Fruit fly (Drosophila melanogaster) whole organism, embryonic: ENCODE results near the gene Ndfip.

ENCODE experiments used
- Abd-B ChIP-seq: fragments of 200-800 bp; sonication (Bioruptor generic); optimal IDR thresholded peaks from 2 replicates; lab custom pipeline; 2018; ENCODE audit warnings: missing biosample characterization, mild to moderate bottlenecking, missing genetic modification characterization, moderate library complexity
- Ada2b ChIP-seq: fragments of 200-800 bp; sonication (Bioruptor generic); IDR thresholded peaks from 2 replicates; pipeline ENCODE4 v1.3.6; 2022; ENCODE audit warnings: missing biosample characterization, missing genetic modification characterization
- CG10431 ChIP-seq: fragments of 200-800 bp; sonication (Bioruptor generic); optimal IDR thresholded peaks from 3 replicates; lab custom pipeline; 2018; ENCODE audit warnings: missing biosample characterization, mild to moderate bottlenecking, missing genetic modification characterization
- CG12744 ChIP-seq: fragments of 200-800 bp; sonication (Bioruptor generic); optimal IDR thresholded peaks from 2 replicates; lab custom pipeline; 2016; ENCODE audit warnings: missing biosample characterization, missing genetic modification characterization
- CG14710 ChIP-seq: fragments of 200-800 bp; sonication (Bioruptor generic); optimal IDR thresholded peaks from 3 replicates; lab custom pipeline; 2019; ENCODE audit warnings: missing biosample characterization, mild to moderate bottlenecking, missing genetic modification characterization, moderate library complexity
- CG15479 ChIP-seq: fragments of 200-800 bp; sonication (Bioruptor generic); optimal IDR thresholded peaks from 3 replicates; lab custom pipeline; 2019; ENCODE audit warnings: missing biosample characterization, mild to moderate bottlenecking, missing genetic modification characterization, moderate library complexity
- CG1602 ChIP-seq: fragments of 200-800 bp; sonication (Bioruptor generic); optimal IDR thresholded peaks from 3 replicates; lab custom pipeline; 2016; ENCODE audit warnings: missing biosample characterization, missing genetic modification characterization
- CG17359 ChIP-seq: fragments of 200-800 bp; sonication (Bioruptor generic); optimal IDR thresholded peaks from 3 replicates; lab custom pipeline; 2018; ENCODE audit warnings: missing biosample characterization, mild to moderate bottlenecking, missing genetic modification characterization, moderate library complexity
- CG17612 ChIP-seq: fragments of 200-800 bp; sonication (Bioruptor generic); IDR thresholded peaks from 2 replicates; pipeline ENCODE4 v1.3.6; 2022; ENCODE audit warnings: missing biosample characterization, missing genetic modification characterization
- CG18262 ChIP-seq: fragments of 200-800 bp; optimal IDR thresholded peaks from 3 replicates; lab custom pipeline; 2019; ENCODE audit warnings: missing biosample characterization, mild to moderate bottlenecking, missing genetic modification characterization, moderate library complexity
- CG31365 ChIP-seq: fragments of 200-800 bp; sonication (Bioruptor generic); optimal IDR thresholded peaks from 2 replicates; lab custom pipeline; 2018; ENCODE audit warnings: missing biosample characterization, mild to moderate bottlenecking, missing genetic modification characterization
- CG31441 ChIP-seq: fragments of 200-800 bp; sonication (Bioruptor generic); IDR thresholded peaks from 2 replicates; pipeline ENCODE4 v1.3.6; 2022; ENCODE audit warnings: missing biosample characterization, missing genetic modification characterization
- CG4854 ChIP-seq: fragments of 200-800 bp; sonication (Bioruptor generic); optimal IDR thresholded peaks from 2 replicates; lab custom pipeline; 2016; ENCODE audit warnings: missing biosample characterization, missing genetic modification characterization, inconsistent platforms
- CG8765 ChIP-seq: fragments of 200-800 bp; sonication (Bioruptor generic); IDR thresholded peaks from 2 replicates; pipeline ENCODE4 v1.3.6; 2022; ENCODE audit warnings: missing biosample characterization, missing genetic modification characterization
- CG9876 ChIP-seq: fragments of 200-800 bp; sonication (Bioruptor generic); optimal IDR thresholded peaks from 2 replicates; lab custom pipeline; 2016; ENCODE audit warnings: missing biosample characterization, missing genetic modification characterization
- CHES-1-like ChIP-seq: fragments of 200-800 bp; sonication (Bioruptor generic); optimal IDR thresholded peaks from 2 replicates; lab custom pipeline; 2016; ENCODE audit warnings: missing biosample characterization, missing genetic modification characterization
- CTCF ChIP-seq: fragments of 200-800 bp; sonication (Bioruptor generic); optimal IDR thresholded peaks from 2 replicates; lab custom pipeline; 2017; ENCODE audit warnings: missing biosample characterization, mild to moderate bottlenecking, missing genetic modification characterization, moderate library complexity
- Dll ChIP-seq: fragments of 200-800 bp; sonication (Bioruptor generic); IDR thresholded peaks from 4 replicates; pipeline ENCODE4 v1.3.6; 2022; ENCODE audit warnings: missing biosample characterization, missing genetic modification characterization; ENCODE audit not compliant: partially characterized antibody
- Fer3 ChIP-seq: fragments of 200-800 bp; sonication (Bioruptor generic); optimal IDR thresholded peaks from 2 replicates; lab custom pipeline; 2018; ENCODE audit warnings: missing biosample characterization, mild to moderate bottlenecking, missing genetic modification characterization, moderate library complexity
- H2.0 ChIP-seq: fragments of 200-800 bp; sonication (Bioruptor generic); IDR thresholded peaks from 2 replicates; pipeline ENCODE4 v1.3.6; 2022; ENCODE audit warnings: missing biosample characterization, missing genetic modification characterization
- HLHmδ ChIP-seq: fragments of 200-800 bp; sonication (Bioruptor generic); optimal IDR thresholded peaks from 2 replicates; lab custom pipeline; 2018; ENCODE audit warnings: missing biosample characterization, mild to moderate bottlenecking, missing genetic modification characterization, moderate library complexity
- Hey ChIP-seq: fragments of 200-800 bp; sonication (Bioruptor generic); optimal IDR thresholded peaks from 3 replicates; lab custom pipeline; 2018; ENCODE audit warnings: missing biosample characterization, mild to moderate bottlenecking, missing genetic modification characterization
- NFAT ChIP-seq: fragments of 200-800 bp; sonication (Bioruptor generic); IDR thresholded peaks from 2 replicates; pipeline ENCODE4 v1.3.6; 2022; ENCODE audit warnings: missing biosample characterization, missing genetic modification characterization
- NK7.1 ChIP-seq: fragments of 200-800 bp; sonication (Bioruptor generic); optimal IDR thresholded peaks from 3 replicates; lab custom pipeline; 2016; ENCODE audit warnings: missing biosample characterization, missing genetic modification characterization
- Oaz ChIP-seq: fragments of 200-800 bp; sonication (Bioruptor generic); IDR thresholded peaks from 2 replicates; pipeline ENCODE4 v1.3.6; 2022; ENCODE audit warnings: missing biosample characterization, missing genetic modification characterization
- Scr ChIP-seq: fragments of 200-800 bp; sonication (Bioruptor generic); IDR thresholded peaks from 2 replicates; pipeline ENCODE4 v1.3.6; 2022; ENCODE audit warnings: missing biosample characterization, missing genetic modification characterization; ENCODE audit not compliant: partially characterized antibody
- abd-A ChIP-seq: fragments of 200-800 bp; sonication (Bioruptor generic); optimal IDR thresholded peaks from 3 replicates; lab custom pipeline; 2019; ENCODE audit warnings: missing biosample characterization, mild to moderate bottlenecking, missing genetic modification characterization, moderate library complexity
- ase ChIP-seq: fragments of 200-800 bp; sonication (Bioruptor generic); IDR thresholded peaks from 3 replicates; pipeline ENCODE4 v1.3.6; 2022; ENCODE audit warnings: missing biosample characterization, missing genetic modification characterization
- az2 ChIP-seq: fragments of 200-800 bp; sonication (Bioruptor generic); optimal IDR thresholded peaks from 3 replicates; lab custom pipeline; 2016; ENCODE audit warnings: missing biosample characterization, missing genetic modification characterization
- bbx ChIP-seq: fragments of 200-800 bp; sonication (Bioruptor generic); IDR thresholded peaks from 2 replicates; pipeline ENCODE4 v1.3.6; 2022; ENCODE audit warnings: missing biosample characterization, missing genetic modification characterization; ENCODE audit not compliant: partially characterized antibody
- dan ChIP-seq: fragments of 200-800 bp; sonication (Bioruptor generic); IDR thresholded peaks from 2 replicates; pipeline ENCODE4 v1.3.6; 2022; ENCODE audit warnings: missing biosample characterization, missing genetic modification characterization
- dpn ChIP-seq, 2 experiments: fragments of 200-800 bp; sonication (Bioruptor generic); optimal IDR thresholded peaks; 3 replicates each; lab custom pipeline; 2016; ENCODE audit warnings: missing biosample characterization in 2 of 2, missing genetic modification characterization in 2 of 2
- gt ChIP-seq: fragments of 200-800 bp; sonication (Bioruptor generic); IDR thresholded peaks from 2 replicates; pipeline ENCODE4 v1.3.6; 2022; ENCODE audit warnings: missing biosample characterization, missing genetic modification characterization
- jumu ChIP-seq: fragments of 200-800 bp; sonication (Bioruptor generic); optimal IDR thresholded peaks from 3 replicates; lab custom pipeline; 2016; ENCODE audit warnings: missing biosample characterization, missing genetic modification characterization
- knrl ChIP-seq: fragments of 200-800 bp; sonication (Bioruptor generic); IDR thresholded peaks from 3 replicates; pipeline ENCODE4 v1.3.6; 2022; ENCODE audit warnings: missing biosample characterization, missing genetic modification characterization; ENCODE audit not compliant: partially characterized antibody
- lola ChIP-seq, 3 experiments: fragments of >200 bp in 2 of 3; fragments of 200-800 bp in 1 of 3; sonication (Bioruptor generic) in 1 of 3; optimal IDR thresholded peaks; 2 replicates each; lab custom pipeline; 2017 to 2019; ENCODE audit warnings: missing biosample characterization in 3 of 3, missing genetic modification characterization in 3 of 3, mild to moderate bottlenecking in 1 of 3, moderate library complexity in 1 of 3
- nerfin-1 ChIP-seq: fragments of 200-800 bp; sonication (Bioruptor generic); optimal IDR thresholded peaks from 3 replicates; lab custom pipeline; 2019; ENCODE audit warnings: missing biosample characterization, mild to moderate bottlenecking, missing genetic modification characterization, moderate library complexity
- nerfin-2 ChIP-seq: fragments of 200-800 bp; sonication (Bioruptor generic); IDR thresholded peaks from 2 replicates; pipeline ENCODE4 v1.3.6; 2022; ENCODE audit warnings: missing biosample characterization, missing genetic modification characterization; ENCODE audit not compliant: partially characterized antibody
- peb ChIP-seq: fragments of 200-800 bp; sonication (Bioruptor generic); IDR thresholded peaks from 2 replicates; pipeline ENCODE4 v1.3.6; 2022; ENCODE audit warnings: missing biosample characterization, missing genetic modification characterization
- pfk ChIP-seq: fragments of 200-800 bp; sonication (Bioruptor generic); optimal IDR thresholded peaks from 2 replicates; lab custom pipeline; 2018; ENCODE audit warnings: missing biosample characterization, mild to moderate bottlenecking, missing genetic modification characterization, moderate library complexity
- pnt ChIP-seq: fragments of 200-800 bp; sonication (Bioruptor generic); optimal IDR thresholded peaks from 3 replicates; lab custom pipeline; 2016; ENCODE audit warnings: missing biosample characterization, missing genetic modification characterization
- pzg ChIP-seq: fragments of 200-800 bp; sonication (Bioruptor generic); optimal IDR thresholded peaks from 3 replicates; lab custom pipeline; 2018; ENCODE audit warnings: missing biosample characterization, mild to moderate bottlenecking, missing genetic modification characterization, moderate library complexity
- sc ChIP-seq, 3 experiments: fragments of >200 bp in 2 of 3; fragments of 200-800 bp in 1 of 3; sonication (Bioruptor generic) in 1 of 3; optimal IDR thresholded peaks; 2 replicates in 2 of 3; 3 replicates in 1 of 3; lab custom pipeline; 2017; ENCODE audit warnings: mild to moderate bottlenecking in 1 of 3, missing biosample characterization in 1 of 3, missing genetic modification characterization in 1 of 3, missing genetic modification reagents in 1 of 3
- scrt ChIP-seq: fragments of 200-800 bp; sonication (Bioruptor generic); optimal IDR thresholded peaks from 2 replicates; lab custom pipeline; 2018; ENCODE audit warnings: missing biosample characterization, mild to moderate bottlenecking, missing genetic modification characterization, moderate library complexity
- sens ChIP-seq: fragments of 200-800 bp; sonication (Bioruptor generic); peaks from one replicate; lab custom pipeline; 2016; ENCODE audit warnings: missing biosample characterization, missing genetic modification characterization
- stwl ChIP-seq: fragments of 200-800 bp; sonication (Bioruptor generic); optimal IDR thresholded peaks from 3 replicates; lab custom pipeline; 2018; ENCODE audit warnings: missing biosample characterization, mild to moderate bottlenecking, missing genetic modification characterization, moderate library complexity
- tap ChIP-seq: fragments of 200-800 bp; optimal IDR thresholded peaks from 3 replicates; lab custom pipeline; 2019; ENCODE audit warnings: missing biosample characterization, mild to moderate bottlenecking, missing genetic modification characterization, moderate library complexity
- tio ChIP-seq: fragments of 200-800 bp; sonication (Bioruptor generic); optimal IDR thresholded peaks from 2 replicates; lab custom pipeline; 2017; ENCODE audit warnings: missing biosample characterization, missing genetic modification characterization, inconsistent platforms
- unc-4 ChIP-seq: fragments of 200-800 bp; sonication (Bioruptor generic); IDR thresholded peaks from 2 replicates; pipeline ENCODE4 v1.3.6; 2022; ENCODE audit warnings: missing biosample characterization, missing genetic modification characterization; ENCODE audit not compliant: partially characterized antibody
- wdn ChIP-seq: fragments of 200-800 bp; sonication (Bioruptor generic); IDR thresholded peaks from 2 replicates; pipeline ENCODE4 v1.3.6; 2022; ENCODE audit warnings: missing biosample characterization, missing genetic modification characterization

Gene Ndfip

DNA sequence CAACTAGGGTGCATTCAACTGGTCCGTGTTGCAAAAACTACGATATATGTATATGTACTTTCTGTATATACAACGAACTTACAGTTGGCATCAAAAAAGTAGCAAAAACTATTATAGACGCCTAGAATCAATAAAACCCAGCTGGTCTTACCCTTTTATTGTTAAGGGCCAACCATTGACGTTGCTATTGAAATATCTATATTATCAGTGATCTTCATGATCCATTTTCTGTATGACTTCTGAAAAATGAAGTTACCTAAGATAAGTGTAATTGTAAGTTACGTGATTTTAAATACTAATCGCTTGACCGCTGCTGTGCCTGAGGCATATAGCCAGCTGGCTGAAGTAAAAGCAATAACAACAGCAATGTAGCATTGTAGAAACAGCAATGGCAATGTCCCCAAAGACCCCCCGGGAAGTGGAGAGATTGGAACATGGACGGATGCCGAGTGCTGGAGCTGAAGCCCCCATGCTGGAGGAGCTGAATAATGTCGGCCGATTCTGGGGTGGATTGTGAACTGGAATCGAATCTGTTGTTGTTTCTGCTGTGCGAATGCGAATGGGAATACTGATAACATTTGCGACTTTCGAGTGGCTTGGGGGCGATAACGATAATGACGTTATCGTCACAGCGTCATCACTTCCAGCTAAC, 3.8 kb upstream of the Ndfip start (continued):
- TF ChIP-seq peb (no peak), dan (GFP tag; lab: Robert Waterston, UW) (no peak), Abd-B (GFP tag; lab: Kevin White, UChicago) (no peak), Oaz (GFP tag; lab: Robert Waterston, UW) (no peak), scrt (no peak), sc (optimal IDR thresholded peaks at IDR 0.05; lab: Kevin White, UChicago) (no peak), sc (GFP tag; optimal IDR thresholded peaks at IDR 0.05; lab: Kevin White, UChicago) (no peak), lola (GFP tag; optimal IDR thresholded peaks at IDR 0.05; lab: Kevin White, UChicago) (peak in 1 of 3 experiments; percentile 37), bbx (GFP tag; lab: Robert Waterston, UW) (no peak), CG14710 (tag; lab: Kevin White, UChicago) (no peak), gt (GFP tag; lab: Robert Waterston, UW) (no peak), abd-A (tag; lab: Kevin White, UChicago) (no peak), Hey (tag; lab: Kevin White, UChicago) (no peak), H2.0 (GFP tag; lab: Robert Waterston, UW) (no peak), pnt (GFP tag; lab: Kevin White, UChicago) (no peak), knrl (GFP tag; lab: Robert Waterston, UW) (no peak), NK7.1 (GFP tag; lab: Kevin White, UChicago) (no peak), stwl (tag; lab: Kevin White, UChicago) (no peak), ase (GFP tag; lab: Robert Waterston, UW) (no peak), CTCF (GFP tag; lab: Kevin White, UChicago) (peak; percentile 10), NFAT (GFP tag; lab: Robert Waterston, UW) (no peak), pfk (GFP tag; lab: Kevin White, UChicago) (no peak), sens (GFP tag; lab: Kevin White, UChicago) (peak; percentile 82), CG9876 (GFP tag; lab: Kevin White, UChicago) (no peak), wdn (no peak), jumu (GFP tag; lab: Kevin White, UChicago) (no peak), CG31365 (tag; lab: Kevin White, UChicago) (no peak), CG18262 (tag; lab: Kevin White, UChicago) (peak; percentile 52), dpn (GFP tag; optimal IDR thresholded peaks at IDR 0.05; lab: Kevin White, UChicago) (peak in 1 of 2 experiments; percentile 36), Ada2b (GFP tag; lab: Robert Waterston, UW) (no peak), CG8765 (GFP tag; lab: Robert Waterston, UW) (no peak), CG31441 (GFP tag; lab: Robert Waterston, UW) (no peak), CG10431 (no peak), Scr (no peak), CG17359 (tag; lab: Kevin White, UChicago) (peak; percentile 39), nerfin-2 (GFP tag; lab: Robert Waterston, UW) (no peak), tio (GFP tag; lab: Kevin White, UChicago) (peak; percentile 43), nerfin-1 (tag; lab: Kevin White, UChicago) (no peak), Dll (GFP tag; lab: Robert Waterston, UW) (no peak), CG12744 (GFP tag; lab: Kevin White, UChicago) (peak; percentile 22), HLHmδ (GFP tag; lab: Kevin White, UChicago) (no peak), CG1602 (GFP tag; lab: Kevin White, UChicago) (no peak), CG15479 (peak; percentile 7), pzg (no peak), Fer3 (tag; lab: Kevin White, UChicago) (peak; percentile 7), CHES-1-like (GFP tag; lab: Kevin White, UChicago) (no peak), CG4854 (GFP tag; lab: Kevin White, UChicago) (peak; percentile 34), tap (tag; lab: Kevin White, UChicago) (no peak), unc-4 (GFP tag; lab: Robert Waterston, UW) (no peak), az2 (peak; percentile 32), CG17612 (no peak)
